Fruit fly (Drosophila melanogaster): ENCODE data around the gene Tudor-SN.

- no peak for TF ChIP-seq OdsH (GFP tag; optimal IDR thresholded peaks at IDR 0.05)
- TF ChIP-seq pan (optimal IDR thresholded peaks at IDR 0.05): no peak
- TF ChIP-seq brk (GFP tag; optimal IDR thresholded peaks at IDR 0.05): no peak
Measured at dm6 chr3L:294841-295408, 30.7 kb upstream of the Tudor-SN start.
